Worm (Caenorhabditis elegans) whole organism, L3 larva: ENCODE results near the gene ceh-76.

Source experiments
- R02D3.7 ChIP-seq: fragments of 150-350 bp; optimal IDR thresholded peaks from 2 replicates; lab custom pipeline; 2014; ENCODE audit warnings: missing biosample characterization, missing genetic modification characterization
- ZK546.5 ChIP-seq: sonication (generic microtip); optimal IDR thresholded peaks from 2 replicates; lab custom pipeline; 2017; ENCODE audit warnings: missing biosample characterization, missing genetic modification characterization
- aly-2 ChIP-seq: fragments of 150-350 bp; optimal IDR thresholded peaks from 2 replicates; lab custom pipeline; 2014; ENCODE audit warnings: missing biosample characterization, missing genetic modification characterization
- ama-1 ChIP-seq: fragments of 150-350 bp; optimal IDR thresholded peaks from 2 replicates; lab custom pipeline; 2018
- ceh-28 ChIP-seq: fragments of 150-350 bp; optimal IDR thresholded peaks from 2 replicates; lab custom pipeline; 2014; ENCODE audit warnings: missing biosample characterization, missing genetic modification reagents, missing genetic modification characterization
- ceh-82 ChIP-seq: fragments of 150-350 bp; optimal IDR thresholded peaks from 2 replicates; lab custom pipeline; 2014; ENCODE audit warnings: missing biosample characterization, missing genetic modification characterization
- ceh-9 ChIP-seq: sonication (generic microtip); optimal IDR thresholded peaks from 2 replicates; lab custom pipeline; 2018; ENCODE audit warnings: missing biosample characterization, missing genetic modification characterization
- egl-27 ChIP-seq: sonication (generic microtip); optimal IDR thresholded peaks from 4 replicates; lab custom pipeline; 2017; ENCODE audit warnings: missing biosample characterization, missing genetic modification reagents, missing genetic modification characterization
- elt-1 ChIP-seq: fragments of 150-350 bp; optimal IDR thresholded peaks from 2 replicates; lab custom pipeline; 2014; ENCODE audit warnings: missing biosample characterization, missing genetic modification characterization
- elt-2 ChIP-seq: sonication (generic microtip); optimal IDR thresholded peaks from 2 replicates; lab custom pipeline; 2016; ENCODE audit warnings: missing genetic modification reagents, mild to moderate bottlenecking, missing genetic modification characterization, missing compliant biosample characterization
- eor-1 ChIP-seq, 2 experiments: fragments of 150-350 bp; optimal IDR thresholded peaks; 2 replicates each; lab custom pipeline; 2014 to 2018; ENCODE audit warnings: missing biosample characterization in 2 of 2, missing genetic modification characterization in 2 of 2
- fkh-10 ChIP-seq: sonication (generic microtip); optimal IDR thresholded peaks from 2 replicates; lab custom pipeline; 2017; ENCODE audit warnings: missing biosample characterization, missing genetic modification reagents, missing genetic modification characterization
- fkh-2 ChIP-seq: fragments of 150-350 bp; optimal IDR thresholded peaks from 2 replicates; lab custom pipeline; 2014; ENCODE audit warnings: missing biosample characterization, missing genetic modification reagents, missing genetic modification characterization
- fos-1 ChIP-seq: fragments of 150-350 bp; optimal IDR thresholded peaks from 2 replicates; lab custom pipeline; 2014; ENCODE audit warnings: missing biosample characterization, missing genetic modification characterization
- hmg-11 ChIP-seq: sonication (generic microtip); optimal IDR thresholded peaks from 2 replicates; lab custom pipeline; 2016; ENCODE audit warnings: missing genetic modification characterization, missing compliant biosample characterization
- jun-1 ChIP-seq: fragments of 150-350 bp; optimal IDR thresholded peaks from 2 replicates; lab custom pipeline; 2014; ENCODE audit warnings: missing biosample characterization, missing genetic modification reagents, missing genetic modification characterization
- lin-15B ChIP-seq: fragments of 150-350 bp; optimal IDR thresholded peaks from 2 replicates; lab custom pipeline; 2014; ENCODE audit warnings: missing biosample characterization, missing genetic modification characterization
- lin-39 ChIP-seq: fragments of 150-350 bp; optimal IDR thresholded peaks from 2 replicates; lab custom pipeline; 2018; ENCODE audit warnings: missing biosample characterization, missing genetic modification reagents, missing genetic modification characterization
- lsy-12 ChIP-seq: sonication (generic microtip); optimal IDR thresholded peaks from 2 replicates; lab custom pipeline; 2016; ENCODE audit warnings: mild to moderate bottlenecking, missing genetic modification characterization, missing compliant biosample characterization
- mdl-1 ChIP-seq: fragments of 150-350 bp; optimal IDR thresholded peaks from 2 replicates; lab custom pipeline; 2014; ENCODE audit warnings: missing biosample characterization, missing genetic modification characterization
- mml-1 ChIP-seq: fragments of 150-350 bp; sonication (generic microtip); optimal IDR thresholded peaks from 3 replicates; lab custom pipeline; 2014; ENCODE audit warnings: missing biosample characterization, missing genetic modification characterization
- nfya-1 ChIP-seq: sonication (generic microtip); optimal IDR thresholded peaks from 2 replicates; lab custom pipeline; 2017; ENCODE audit warnings: missing genetic modification characterization, mild to moderate bottlenecking, missing compliant biosample characterization, antibody characterized with exemption, moderate library complexity; ENCODE audit not compliant: insufficient read depth
- nhr-237 ChIP-seq: fragments of 150-350 bp; optimal IDR thresholded peaks from 2 replicates; lab custom pipeline; 2014; ENCODE audit warnings: missing biosample characterization, missing genetic modification characterization
- nhr-25 ChIP-seq: sonication (generic microtip); optimal IDR thresholded peaks from 2 replicates; lab custom pipeline; 2017; ENCODE audit warnings: missing biosample characterization, missing genetic modification characterization
- nhr-28 ChIP-seq: fragments of 150-350 bp; optimal IDR thresholded peaks from 2 replicates; lab custom pipeline; 2014; ENCODE audit warnings: missing biosample characterization, missing genetic modification characterization
- nhr-43 ChIP-seq: sonication (generic microtip); optimal IDR thresholded peaks from 2 replicates; lab custom pipeline; 2016; ENCODE audit warnings: mild to moderate bottlenecking, missing genetic modification characterization, missing compliant biosample characterization; ENCODE audit not compliant: poor library complexity, severe bottlenecking
- nhr-67 ChIP-seq: fragments of 150-350 bp; optimal IDR thresholded peaks from 2 replicates; lab custom pipeline; 2014; ENCODE audit warnings: missing biosample characterization, missing genetic modification characterization
- pha-4 ChIP-seq: fragments of 150-350 bp; optimal IDR thresholded peaks from 2 replicates; lab custom pipeline; 2014; ENCODE audit warnings: missing biosample characterization, missing genetic modification reagents, missing genetic modification characterization
- pqm-1 ChIP-seq: fragments of 150-350 bp; optimal IDR thresholded peaks from 2 replicates; lab custom pipeline; 2017; ENCODE audit warnings: missing biosample characterization, missing genetic modification characterization, inconsistent platforms
- snpc-4 ChIP-seq: fragments of 150-350 bp; optimal IDR thresholded peaks from 2 replicates; lab custom pipeline; 2014; ENCODE audit warnings: missing biosample characterization, missing genetic modification characterization
- tbx-2 ChIP-seq: sonication (generic microtip); optimal IDR thresholded peaks from 2 replicates; lab custom pipeline; 2016; ENCODE audit warnings: mild to moderate bottlenecking, missing genetic modification characterization, missing compliant biosample characterization
- unc-39 ChIP-seq: sonication (generic microtip); optimal IDR thresholded peaks from 4 replicates; lab custom pipeline; 2017; ENCODE audit warnings: missing biosample characterization, missing genetic modification characterization
- unc-62 ChIP-seq: fragments of 150-350 bp; sonication (generic microtip); optimal IDR thresholded peaks from 4 replicates; lab custom pipeline; 2014; ENCODE audit warnings: missing biosample characterization, missing genetic modification reagents, missing genetic modification characterization
- zag-1 ChIP-seq: fragments of 150-350 bp; optimal IDR thresholded peaks from 2 replicates; lab custom pipeline; 2014; ENCODE audit warnings: missing biosample characterization, missing genetic modification characterization
- ztf-11 ChIP-seq: fragments of 150-350 bp; optimal IDR thresholded peaks from 2 replicates; lab custom pipeline; 2014; ENCODE audit warnings: missing biosample characterization, missing genetic modification characterization
- ztf-4 ChIP-seq: fragments of 150-350 bp; optimal IDR thresholded peaks from 2 replicates; lab custom pipeline; 2014; ENCODE audit warnings: missing biosample characterization, missing genetic modification characterization

ceh-76 gene

ce11 chrV:8024752-8025151 is 30.3 kb upstream of the ceh-76 start, which contains the start of gene F43H9.3:
Gene F43H9.3 (minus strand): TSS chrV:8024940.
- TF ChIP-seq lin-15B (tag; lab: Kevin White, UChicago) (peak; percentile 2), hmg-11 (tag; lab: Kevin White, UChicago) (peak; percentile 18), pha-4 (tag; lab: Kevin White, UChicago) (peak; percentile 30), R02D3.7 (peak; percentile 89), nfya-1 (tag; lab: Kevin White, UChicago) (peak; percentile 28), nhr-25 (tag; lab: Kevin White, UChicago) (no peak), ztf-11 (tag; lab: Kevin White, UChicago) (no peak), fkh-2 (tag; lab: Kevin White, UChicago) (no peak), nhr-43 (tag; lab: Kevin White, UChicago) (no peak), aly-2 (tag; lab: Kevin White, UChicago) (no peak)

- TF ChIP-seq nhr-67 (tag; lab: Kevin White, UChicago) = no peak
- TF ChIP-seq zag-1 = no peak
- TF ChIP-seq elt-2 = peak; percentile 39
- TF ChIP-seq ztf-4 (tag; lab: Kevin White, UChicago) = no peak
- TF ChIP-seq pha-4 (tag; lab: Kevin White, UChicago) = peak; percentile 51
- no peak for TF ChIP-seq fkh-2 (tag; lab: Kevin White, UChicago)
- no peak for TF ChIP-seq lin-15B (tag; lab: Kevin White, UChicago)
- no peak for TF ChIP-seq nhr-43 (tag; lab: Kevin White, UChicago)
- TF ChIP-seq elt-1 (tag; lab: Kevin White, UChicago) = no peak
- no peak for TF ChIP-seq mml-1
- no peak for TF ChIP-seq hmg-11 (tag; lab: Kevin White, UChicago)
- TF ChIP-seq nhr-237 (tag; lab: Kevin White, UChicago) = no peak
- TF ChIP-seq ama-1 = no peak
- peak; percentile 21 for TF ChIP-seq pqm-1 (tag; lab: Kevin White, UChicago)
- no peak for TF ChIP-seq lin-39 (tag; lab: Kevin White, UChicago)
- TF ChIP-seq eor-1 (tag; optimal IDR thresholded peaks at IDR 0.05; lab: Kevin White, UChicago) = no peak
- no peak for TF ChIP-seq fkh-10 (GFP tag; lab: Kevin White, UChicago)
- peak; percentile 75 for TF ChIP-seq ceh-28
- no peak for TF ChIP-seq ZK546.5 (tag; lab: Kevin White, UChicago)
- no peak for TF ChIP-seq tbx-2 (tag; lab: Kevin White, UChicago)
- TF ChIP-seq egl-27 (tag; lab: Kevin White, UChicago) = no peak
Observed at ce11 chrV:8022040-8022439, 27.6 kb upstream of the ceh-76 start, which contains the start of gene ech-3. Gene ech-3 (plus strand): TSS chrV:8022217.

- peak; percentile 65 for TF ChIP-seq elt-2
- peak; percentile 8 for TF ChIP-seq jun-1 (tag; lab: Kevin White, UChicago)
- no peak for TF ChIP-seq mml-1
- TF ChIP-seq pqm-1 (tag; lab: Kevin White, UChicago) = peak; percentile 78
- TF ChIP-seq, all 47 proteins: peak for 3
Observed at ce11 chrV:8019783-8020182, 25.3 kb upstream of the ceh-76 start.

ce11 chrV:8018919-8019318 is 24.4 kb upstream of the ceh-76 start:
- no peak for TF ChIP-seq lsy-12 (tag; lab: Kevin White, UChicago)
- TF ChIP-seq fkh-2 (tag; lab: Kevin White, UChicago) = no peak
- no peak for TF ChIP-seq unc-62 (GFP tag; lab: Kevin White, UChicago)
- no peak for TF ChIP-seq fkh-10 (GFP tag; lab: Kevin White, UChicago)
- no peak for TF ChIP-seq fos-1 (tag; lab: Kevin White, UChicago)
- TF ChIP-seq ceh-82 (tag; lab: Kevin White, UChicago) = no peak
- TF ChIP-seq snpc-4 (tag; lab: Kevin White, UChicago) = no peak
- peak; percentile 64 for TF ChIP-seq elt-2
- TF ChIP-seq ZK546.5 (tag; lab: Kevin White, UChicago) = no peak
- TF ChIP-seq unc-39 = no peak
- TF ChIP-seq ceh-9 = no peak
- TF ChIP-seq pqm-1 (tag; lab: Kevin White, UChicago) = peak; percentile 22
- TF ChIP-seq mml-1 = no peak

ce11 chrV:8017924-8018323 is 23.5 kb upstream of the ceh-76 start:
- TF ChIP-seq jun-1 (tag; lab: Kevin White, UChicago) (peak; percentile 6), nhr-237 (tag; lab: Kevin White, UChicago) (no peak), nhr-28 (tag; lab: Kevin White, UChicago) (no peak), fos-1 (tag; lab: Kevin White, UChicago) (no peak), fkh-10 (GFP tag; lab: Kevin White, UChicago) (no peak), eor-1 (tag; optimal IDR thresholded peaks at IDR 0.05; lab: Kevin White, UChicago) (no peak), mdl-1 (tag; lab: Kevin White, UChicago) (no peak), pqm-1 (tag; lab: Kevin White, UChicago) (peak; percentile 92), elt-2 (peak; percentile 96), nhr-67 (tag; lab: Kevin White, UChicago) (no peak), pha-4 (tag; lab: Kevin White, UChicago) (peak; percentile 31), ztf-4 (tag; lab: Kevin White, UChicago) (no peak), zag-1 (no peak)
